Worm (Caenorhabditis elegans): ENCODE measurements around the gene Y59E1A.4.

ce11 chrX:1984831-1985230 is 45.0 kb upstream of the Y59E1A.4 start:
- TF ChIP-seq ztf-4 (tag; optimal IDR thresholded peaks at IDR 0.05) = no peak
- TF ChIP-seq skn-1 (tag; optimal IDR thresholded peaks at IDR 0.05) = peak; percentile 2
- TF ChIP-seq elt-3 (tag; optimal IDR thresholded peaks at IDR 0.05) = no peak
- TF ChIP-seq blmp-1 (tag; optimal IDR thresholded peaks at IDR 0.05) = no peak
- no peak for TF ChIP-seq nhr-76 (tag; optimal IDR thresholded peaks at IDR 0.05)
